Worm (Caenorhabditis elegans) whole organism, young adult: ENCODE results near the gene srw-86.

Source experiments
- B0035.1 ChIP-seq: sonication (generic microtip); optimal IDR thresholded peaks from 2 replicates; lab custom pipeline; 2016; ENCODE audit warnings: missing genetic modification characterization, mild to moderate bottlenecking, missing compliant biosample characterization, missing genotype, missing genetic modification reagents
- C17E4.6 ChIP-seq: fragments of 200-800 bp; sonication (Bioruptor generic); IDR thresholded peaks from 2 replicates; pipeline ENCODE4 v1.3.6; 2022; ENCODE audit warnings: missing genetic modification reagents, missing genetic modification characterization, missing compliant biosample characterization
- F37B4.10 ChIP-seq: fragments of 200-800 bp; sonication (Bioruptor generic); IDR thresholded peaks from 2 replicates; pipeline ENCODE4 v1.3.6; 2022; ENCODE audit warnings: missing genetic modification characterization, missing compliant biosample characterization
- F39B2.1 ChIP-seq: fragments of 200-800 bp; sonication (Bioruptor generic); IDR thresholded peaks from 2 replicates; pipeline ENCODE4 v1.3.6; 2022; ENCODE audit warnings: missing genetic modification reagents, missing genetic modification characterization, missing compliant biosample characterization
- F52B5.7 ChIP-seq: sonication (generic microtip); optimal IDR thresholded peaks from 2 replicates; lab custom pipeline; 2016; ENCODE audit warnings: mild to moderate bottlenecking, missing genetic modification characterization, missing compliant biosample characterization
- K11D2.4 ChIP-seq: fragments of 200-800 bp; sonication (Bioruptor generic); IDR thresholded peaks from 2 replicates; pipeline ENCODE4 v1.3.6; 2022; ENCODE audit warnings: missing genetic modification reagents, missing genetic modification characterization, missing compliant biosample characterization
- Y79H2A.3 ChIP-seq: fragments of 200-800 bp; sonication (Bioruptor generic); conservative IDR thresholded peaks from 2 replicates; pipeline ENCODE4 v1.3.6; 2022; ENCODE audit warnings: missing genetic modification reagents, missing genetic modification characterization, missing compliant biosample characterization
- ZK185.1 ChIP-seq: sonication (generic microtip); optimal IDR thresholded peaks from 2 replicates; lab custom pipeline; 2016; ENCODE audit warnings: mild to moderate bottlenecking, missing genetic modification characterization, missing compliant biosample characterization; ENCODE audit not compliant: poor library complexity, severe bottlenecking
- ama-1 ChIP-seq, 3 experiments: fragments of 150-350 bp in 1 of 3; sonication (generic microtip) in 2 of 3; optimal IDR thresholded peaks; 2 replicates each; lab custom pipeline; 2014 to 2018; ENCODE audit warnings: missing biosample characterization in 2 of 3, missing genetic modification characterization in 2 of 3, missing genetic modification reagents in 2 of 3
- aptf-2 ChIP-seq: fragments of 200-800 bp; sonication (Bioruptor generic); conservative IDR thresholded peaks from 2 replicates; pipeline ENCODE4 v1.3.6; 2022; ENCODE audit warnings: missing genetic modification reagents, missing genetic modification characterization, missing compliant biosample characterization
- attf-3 ChIP-seq: fragments of 200-800 bp; sonication (Bioruptor generic); conservative IDR thresholded peaks from 2 replicates; pipeline ENCODE4 v1.3.6; 2022; ENCODE audit warnings: missing genetic modification reagents, missing genetic modification characterization, missing compliant biosample characterization
- attf-5 ChIP-seq: fragments of 200-800 bp; sonication (Bioruptor generic); optimal IDR thresholded peaks from 2 replicates; lab custom pipeline; 2018; ENCODE audit warnings: mild to moderate bottlenecking, missing genetic modification characterization, missing compliant biosample characterization
- bed-1 ChIP-seq: fragments of 200-800 bp; sonication (Bioruptor generic); IDR thresholded peaks from 2 replicates; pipeline ENCODE4 v1.3.6; 2022; ENCODE audit warnings: missing genetic modification reagents, missing genetic modification characterization, missing compliant biosample characterization
- cebp-1 ChIP-seq, 2 experiments: fragments of 200-800 bp in 1 of 2; sonication (Bioruptor generic) in 1 of 2; sonication (generic microtip) in 1 of 2; IDR thresholded peaks in 1 of 2; optimal IDR thresholded peaks in 1 of 2; 2 replicates each; pipeline versions ENCODE4 v1.3.6 to Lab custom; 2017 to 2022; ENCODE audit warnings: missing compliant biosample characterization in 2 of 2, missing genetic modification characterization in 2 of 2, mild to moderate bottlenecking in 1 of 2, missing genetic modification reagents in 1 of 2, moderate library complexity in 1 of 2
- ceh-100 ChIP-seq: fragments of 200-800 bp; sonication (Bioruptor generic); IDR thresholded peaks from 2 replicates; pipeline ENCODE4 v1.3.6; 2022; ENCODE audit warnings: missing genetic modification reagents, missing genetic modification characterization, missing compliant biosample characterization
- dpff-1 ChIP-seq: sonication (generic microtip); optimal IDR thresholded peaks from 2 replicates; lab custom pipeline; 2017; ENCODE audit warnings: mild to moderate bottlenecking, missing genetic modification characterization, missing compliant biosample characterization
- dpl-1 ChIP-seq: fragments of 150-350 bp; optimal IDR thresholded peaks from 2 replicates; lab custom pipeline; 2014; ENCODE audit warnings: missing biosample characterization, missing genetic modification reagents, missing genetic modification characterization
- hmg-20 ChIP-seq: fragments of 200-800 bp; sonication (Bioruptor generic); IDR thresholded peaks from 2 replicates; pipeline ENCODE4 v1.3.6; 2022; ENCODE audit warnings: missing genetic modification reagents, missing genetic modification characterization, missing compliant biosample characterization
- let-526 ChIP-seq: fragments of 200-800 bp; sonication (Bioruptor generic); IDR thresholded peaks from 2 replicates; pipeline ENCODE4 v1.3.6; 2022; ENCODE audit warnings: missing genetic modification reagents, missing genetic modification characterization, missing compliant biosample characterization
- madf-6 ChIP-seq: fragments of 200-800 bp; sonication (Bioruptor generic); IDR thresholded peaks from 2 replicates; pipeline ENCODE4 v1.3.6; 2022; ENCODE audit warnings: missing genetic modification reagents, missing genetic modification characterization, missing compliant biosample characterization
- mes-4 ChIP-seq: sonication (generic microtip); optimal IDR thresholded peaks from 2 replicates; lab custom pipeline; 2016; ENCODE audit warnings: missing genotype, missing genetic modification characterization, missing compliant biosample characterization
- nhr-120 ChIP-seq: fragments of 200-800 bp; sonication (Bioruptor generic); IDR thresholded peaks from 2 replicates; pipeline ENCODE4 v1.3.6; 2022; ENCODE audit warnings: missing genetic modification characterization, missing compliant biosample characterization
- nhr-179 ChIP-seq: sonication (generic microtip); optimal IDR thresholded peaks from 2 replicates; lab custom pipeline; 2016; ENCODE audit warnings: mild to moderate bottlenecking, missing genetic modification characterization, missing compliant biosample characterization
- nhr-80 ChIP-seq: sonication (generic microtip); optimal IDR thresholded peaks from 2 replicates; lab custom pipeline; 2016; ENCODE audit warnings: missing genetic modification characterization, missing compliant biosample characterization
- nhr-90 ChIP-seq: sonication (generic microtip); optimal IDR thresholded peaks from 2 replicates; lab custom pipeline; 2016; ENCODE audit warnings: missing genotype, mild to moderate bottlenecking, missing genetic modification characterization, missing compliant biosample characterization
- pha-4 ChIP-seq: fragments of 150-350 bp; sonication (generic microtip); optimal IDR thresholded peaks from 2 replicates; lab custom pipeline; 2014; ENCODE audit warnings: missing biosample characterization, missing genetic modification reagents, missing genetic modification characterization
- rpc-1 ChIP-seq, 2 experiments: fragments of 150-350 bp in 1 of 2; sonication (generic microtip) in 1 of 2; optimal IDR thresholded peaks; 2 replicates each; lab custom pipeline; 2014 to 2018; ENCODE audit warnings: missing biosample characterization in 1 of 2, missing genetic modification characterization in 1 of 2, missing genetic modification reagents in 1 of 2, missing genotype in 1 of 2
- snpc-1.3 ChIP-seq: sonication (generic microtip); optimal IDR thresholded peaks from 2 replicates; lab custom pipeline; 2017; ENCODE audit warnings: missing genetic modification characterization, mild to moderate bottlenecking, missing compliant biosample characterization, antibody characterized with exemption, moderate library complexity, missing genotype, missing genetic modification reagents; ENCODE audit not compliant: insufficient read depth
- somi-1 ChIP-seq: fragments of 200-800 bp; sonication (Bioruptor generic); optimal IDR thresholded peaks from 2 replicates; lab custom pipeline; 2018; ENCODE audit warnings: mild to moderate bottlenecking, missing genetic modification characterization, missing compliant biosample characterization
- tbp1 ChIP-seq: fragments of 200-800 bp; sonication (Bioruptor generic); optimal IDR thresholded peaks from 2 replicates; lab custom pipeline; 2018; ENCODE audit warnings: mild to moderate bottlenecking, missing genetic modification characterization, missing compliant biosample characterization
- tbx-9 ChIP-seq: sonication (generic microtip); optimal IDR thresholded peaks from 2 replicates; lab custom pipeline; 2016; ENCODE audit warnings: borderline replicate concordance, missing genetic modification characterization, inconsistent platforms, missing compliant biosample characterization
- unc-62 ChIP-seq: fragments of 150-350 bp; optimal IDR thresholded peaks from 2 replicates; lab custom pipeline; 2014; ENCODE audit warnings: missing biosample characterization, missing genetic modification reagents, missing genetic modification characterization
- ztf-6 ChIP-seq: fragments of 200-800 bp; sonication (Bioruptor generic); IDR thresholded peaks from 2 replicates; pipeline ENCODE4 v1.3.6; 2022; ENCODE audit warnings: missing genetic modification reagents, missing genetic modification characterization, missing compliant biosample characterization

Gene srw-86

DNA sequence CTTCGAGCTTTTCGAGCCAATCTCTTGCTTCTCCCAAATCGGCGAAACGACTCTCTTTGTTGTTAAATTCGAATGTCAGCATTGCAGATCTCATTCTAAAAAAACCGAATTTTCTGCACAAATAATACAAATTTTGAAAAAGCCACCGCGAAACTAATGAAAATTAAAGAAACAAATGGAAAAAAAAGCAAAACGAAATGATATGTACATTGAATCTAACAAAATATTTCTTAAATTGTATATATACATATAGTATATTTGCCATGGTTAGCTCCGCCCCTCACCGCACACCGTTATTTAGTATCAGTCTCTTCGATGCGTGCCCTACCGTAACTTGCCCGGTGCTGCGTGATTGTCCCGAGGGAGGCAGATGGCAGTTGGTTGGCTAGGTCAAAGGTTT is at the start of gene srw-86:
TSS of gene srw-86 (minus strand) at position 101 of the 400 bp plus-strand sequence.
- no peak for TF ChIP-seq K11D2.4 (GFP tag; lab: Robert Waterston, UW)
- TF ChIP-seq F52B5.7 (tag; lab: Kevin White, UChicago) = no peak
- no peak for TF ChIP-seq mes-4 (tag; lab: Kevin White, UChicago)
- no peak for TF ChIP-seq nhr-179 (tag; lab: Kevin White, UChicago)
- TF ChIP-seq snpc-1.3 (tag; lab: Kevin White, UChicago) = no peak

DNA sequence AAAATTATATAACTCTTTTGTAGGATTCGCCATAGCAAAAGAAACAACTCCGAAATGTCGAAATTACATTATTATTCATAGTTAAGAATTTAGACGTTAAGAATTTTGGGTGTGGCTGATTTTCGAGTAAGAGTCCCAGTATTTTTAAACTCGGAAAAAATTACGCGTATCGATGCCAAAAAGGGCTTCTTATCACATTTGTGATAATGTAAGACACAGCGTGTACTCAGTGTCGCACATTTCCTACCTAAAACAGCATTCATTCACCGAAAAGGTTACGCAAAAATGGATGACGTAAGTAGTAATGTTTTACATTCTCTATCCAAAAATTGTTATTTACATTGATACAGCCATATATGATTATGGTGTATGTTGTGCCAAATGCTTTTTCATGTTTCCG is 49.0 kb upstream of the srw-86 start, which contains the start of gene M04C3.5:
TSS of gene M04C3.5 (plus strand) at position 190 of the 400 bp plus-strand sequence.
- peak; percentile 23 for TF ChIP-seq nhr-80
- TF ChIP-seq attf-3 (GFP tag; lab: Robert Waterston, UW) = no peak
- TF ChIP-seq, all 124 proteins: peak for 1

- no peak for TF ChIP-seq let-526 (GFP tag; lab: Robert Waterston, UW)
- TF ChIP-seq B0035.1 (tag; lab: Kevin White, UChicago) = no peak
- no peak for TF ChIP-seq somi-1 (GFP tag; lab: Kevin White, UChicago)
- TF ChIP-seq ceh-100 = no peak
- TF ChIP-seq C17E4.6 (GFP tag; lab: Robert Waterston, UW) = no peak
- TF ChIP-seq rpc-1 (optimal IDR thresholded peaks at IDR 0.05; lab: Kevin White, UChicago) = no peak
- no peak for TF ChIP-seq rpc-1 (tag; optimal IDR thresholded peaks at IDR 0.05; lab: Kevin White, UChicago)
- TF ChIP-seq ZK185.1 (tag; lab: Kevin White, UChicago) = no peak
- TF ChIP-seq nhr-120 (GFP tag; lab: Robert Waterston, UW) = no peak
- TF ChIP-seq pha-4 (tag; lab: Kevin White, UChicago) = no peak
- no peak for TF ChIP-seq ama-1 (optimal IDR thresholded peaks at IDR 0.05; lab: Kevin White, UChicago)
- TF ChIP-seq ama-1 (GFP tag; optimal IDR thresholded peaks at IDR 0.05; lab: Kevin White, UChicago) = no peak
- no peak for TF ChIP-seq attf-5 (GFP tag; lab: Kevin White, UChicago)
- TF ChIP-seq dpff-1 (tag; lab: Kevin White, UChicago) = no peak
- TF ChIP-seq madf-6 (GFP tag; lab: Robert Waterston, UW) = no peak
- no peak for TF ChIP-seq F37B4.10 (GFP tag; lab: Robert Waterston, UW)
- TF ChIP-seq hmg-20 (GFP tag; lab: Robert Waterston, UW) = no peak
- no peak for TF ChIP-seq F39B2.1 (GFP tag; lab: Robert Waterston, UW)
- TF ChIP-seq aptf-2 = no peak
Observed at ce11 chrV:19448805-19449204, 48.3 kb upstream of the srw-86 start, which contains the start of gene M04C3.2. M04C3.2 (minus strand) TSS chrV:19448905.

ce11 chrV:19445442-19445841 is 44.9 kb upstream of the srw-86 start, which contains the start of gene M04C3.1:
M04C3.1 (minus strand) TSS chrV:19445605.
- TF ChIP-seq nhr-90 (tag; lab: Kevin White, UChicago) (no peak), nhr-80 (peak; percentile 23)

DNA sequence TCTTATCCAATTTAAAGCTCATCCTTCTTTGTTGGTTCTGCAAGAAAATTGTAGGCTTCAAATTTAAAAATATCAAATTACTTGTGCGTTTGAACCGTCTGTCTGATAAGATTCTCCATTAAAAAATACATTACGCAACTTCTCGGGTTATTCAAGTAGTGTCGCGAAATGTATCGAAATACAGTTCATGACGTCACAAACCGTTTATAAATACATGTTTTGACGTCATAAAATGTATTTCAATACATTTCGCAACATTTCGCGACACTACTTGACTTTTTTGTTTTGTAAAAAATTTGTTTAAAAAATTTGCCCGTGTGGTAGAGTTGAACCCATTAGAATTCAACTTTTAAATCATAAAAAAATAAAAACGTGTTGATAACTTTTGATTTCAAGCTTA is 43.1 kb upstream of the srw-86 start:
- no peak for TF ChIP-seq tbp1
- TF ChIP-seq dpl-1 (GFP tag; lab: Kevin White, UChicago) = no peak
- peak; percentile 3 for TF ChIP-seq unc-62 (GFP tag; lab: Kevin White, UChicago)
- TF ChIP-seq cebp-1 (GFP tag; IDR thresholded peaks at IDR 0.05; lab: Robert Waterston, UW) = peak; percentile 36; the same call in 1 of the 2 replicates
- peak; percentile 88 for TF ChIP-seq cebp-1 (tag; optimal IDR thresholded peaks at IDR 0.05; lab: Kevin White, UChicago)
- TF ChIP-seq Y79H2A.3 = no peak
- no peak for TF ChIP-seq tbx-9
- no peak for TF ChIP-seq ztf-6 (GFP tag; lab: Robert Waterston, UW)
- no peak for TF ChIP-seq aptf-2
- no peak for TF ChIP-seq bed-1
